Worm (Caenorhabditis elegans): Measurements from ENCODE around the gene H38K22.7.

- TF ChIP-seq aly-2 (tag; optimal IDR thresholded peaks at IDR 0.05) = no peak
- TF ChIP-seq pax-3 (tag; optimal IDR thresholded peaks at IDR 0.05) = no peak
- TF ChIP-seq skn-1 (tag; optimal IDR thresholded peaks at IDR 0.05) = no peak
- TF ChIP-seq unc-130 (tag; optimal IDR thresholded peaks at IDR 0.05) = no peak
- TF ChIP-seq lin-13 (GFP tag; optimal IDR thresholded peaks at IDR 0.05) = no peak
- TF ChIP-seq efl-3 (GFP tag; optimal IDR thresholded peaks at IDR 0.05) = no peak
Measured at ce11 chrIII:4317065-4317752, 4.3 kb upstream of the H38K22.7 start, which contains the start of gene tag-131.
